Fruit fly (Drosophila melanogaster) whole organism, prepupa: ENCODE data around the gene Exo84.

ENCODE experiments used
- Blimp-1 ChIP-seq: fragments of 200-800 bp; sonication (Bioruptor generic); optimal IDR thresholded peaks from 3 replicates; lab custom pipeline; 2017; ENCODE audit warnings: missing biosample characterization, missing genetic modification characterization, mild to moderate bottlenecking, moderate library complexity, missing genetic modification reagents
- CG10631 ChIP-seq: fragments of 200-800 bp; sonication (Bioruptor generic); optimal IDR thresholded peaks from 2 replicates; lab custom pipeline; 2016; ENCODE audit warnings: missing biosample characterization, missing genetic modification characterization
- CG10669 ChIP-seq: fragments of 200-800 bp; sonication (Bioruptor generic); optimal IDR thresholded peaks from 3 replicates; lab custom pipeline; 2018; ENCODE audit warnings: missing biosample characterization, mild to moderate bottlenecking, missing genetic modification characterization, moderate library complexity
- CG11762 ChIP-seq: fragments of 200-800 bp; sonication (Bioruptor generic); optimal IDR thresholded peaks from 3 replicates; lab custom pipeline; 2016; ENCODE audit warnings: missing biosample characterization, missing genetic modification characterization; ENCODE audit not compliant: insufficient read depth
- CG11902 ChIP-seq: fragments of 200-800 bp; sonication (Bioruptor generic); optimal IDR thresholded peaks from 3 replicates; lab custom pipeline; 2016; ENCODE audit warnings: missing biosample characterization, missing genetic modification characterization
- CG15336 ChIP-seq: fragments of 200-800 bp; sonication (Bioruptor generic); IDR thresholded peaks from 2 replicates; pipeline ENCODE4 v1.3.6; 2022; ENCODE audit warnings: missing biosample characterization, missing genetic modification characterization
- CG1621 ChIP-seq: fragments of 200-800 bp; sonication (Bioruptor generic); optimal IDR thresholded peaks from 3 replicates; lab custom pipeline; 2018; ENCODE audit warnings: missing biosample characterization, mild to moderate bottlenecking, missing genetic modification characterization
- CG16779 ChIP-seq: fragments of 200-800 bp; sonication (Bioruptor generic); optimal IDR thresholded peaks from 3 replicates; lab custom pipeline; 2017; ENCODE audit warnings: missing biosample characterization, mild to moderate bottlenecking, missing genetic modification characterization
- CG3032 ChIP-seq: fragments of 200-800 bp; optimal IDR thresholded peaks from 2 replicates; lab custom pipeline; 2019; ENCODE audit warnings: missing biosample characterization, mild to moderate bottlenecking, missing genetic modification characterization, moderate library complexity
- CG31627 ChIP-seq: fragments of 200-800 bp; sonication (Bioruptor generic); optimal IDR thresholded peaks from 3 replicates; lab custom pipeline; 2016; ENCODE audit warnings: missing biosample characterization, missing genetic modification characterization
- CG32006 ChIP-seq: fragments of 200-800 bp; sonication (Bioruptor generic); optimal IDR thresholded peaks from 3 replicates; lab custom pipeline; 2017; ENCODE audit warnings: missing biosample characterization, mild to moderate bottlenecking, missing genetic modification characterization
- CG34406 ChIP-seq: fragments of 200-800 bp; sonication (Bioruptor generic); optimal IDR thresholded peaks from 3 replicates; lab custom pipeline; 2016; ENCODE audit warnings: missing biosample characterization, missing genetic modification characterization
- CG3919 ChIP-seq: fragments of 200-800 bp; sonication (Bioruptor generic); optimal IDR thresholded peaks from 3 replicates; lab custom pipeline; 2016; ENCODE audit warnings: missing biosample characterization, missing genetic modification characterization
- CG4318 ChIP-seq: fragments of 200-800 bp; sonication (Bioruptor generic); optimal IDR thresholded peaks from 3 replicates; lab custom pipeline; 2017; ENCODE audit warnings: missing biosample characterization, mild to moderate bottlenecking, missing genetic modification characterization
- CG6163 ChIP-seq: fragments of 200-800 bp; sonication (Bioruptor generic); IDR thresholded peaks from 3 replicates; pipeline ENCODE4 v1.3.6; 2022; ENCODE audit warnings: missing biosample characterization, missing genetic modification characterization
- CG6276 ChIP-seq: fragments of 200-800 bp; sonication (Bioruptor generic); optimal IDR thresholded peaks from 2 replicates; lab custom pipeline; 2017; ENCODE audit warnings: missing biosample characterization, mild to moderate bottlenecking, missing genetic modification characterization
- CG6792 ChIP-seq: fragments of 200-800 bp; sonication (Bioruptor generic); optimal IDR thresholded peaks from 3 replicates; lab custom pipeline; 2016; ENCODE audit warnings: missing biosample characterization, missing genetic modification characterization
- CG6808 ChIP-seq: fragments of 200-800 bp; sonication (Bioruptor generic); optimal IDR thresholded peaks from 3 replicates; lab custom pipeline; 2017; ENCODE audit warnings: missing biosample characterization, missing genetic modification characterization, mild to moderate bottlenecking, moderate library complexity, missing genetic modification reagents
- CG7368 ChIP-seq: fragments of 200-800 bp; sonication (Bioruptor generic); optimal IDR thresholded peaks from 3 replicates; lab custom pipeline; 2016; ENCODE audit warnings: missing biosample characterization, missing genetic modification characterization
- CG8119 ChIP-seq: fragments of 200-800 bp; sonication (Bioruptor generic); IDR thresholded peaks from 3 replicates; pipeline ENCODE4 v1.3.6; 2022; ENCODE audit warnings: missing biosample characterization, missing genetic modification characterization
- CG8319 ChIP-seq: fragments of 200-800 bp; sonication (Bioruptor generic); optimal IDR thresholded peaks from 3 replicates; lab custom pipeline; 2016; ENCODE audit warnings: missing biosample characterization, missing genetic modification characterization
- CG8632 ChIP-seq: fragments of 200-800 bp; sonication (Bioruptor generic); optimal IDR thresholded peaks from 3 replicates; lab custom pipeline; 2016; ENCODE audit warnings: missing biosample characterization, missing genetic modification characterization
- CG9139 ChIP-seq: fragments of 200-800 bp; sonication (Bioruptor generic); optimal IDR thresholded peaks from 3 replicates; lab custom pipeline; 2017; ENCODE audit warnings: missing biosample characterization, mild to moderate bottlenecking, missing genetic modification characterization
- Eip78C ChIP-seq: fragments of 200-800 bp; sonication (Bioruptor generic); peaks from one replicate; lab custom pipeline; 2016; ENCODE audit warnings: missing biosample characterization, missing genetic modification characterization
- Eip93F ChIP-seq: fragments of 200-800 bp; sonication (Bioruptor generic); optimal IDR thresholded peaks from 2 replicates; lab custom pipeline; 2016; ENCODE audit warnings: missing biosample characterization, mild to moderate bottlenecking, missing genetic modification characterization
- Ets21C ChIP-seq: fragments of 200-800 bp; sonication (Bioruptor generic); optimal IDR thresholded peaks from 3 replicates; lab custom pipeline; 2016; ENCODE audit warnings: missing biosample characterization, missing genetic modification characterization
- Ets96B ChIP-seq: fragments of 200-800 bp; optimal IDR thresholded peaks from 2 replicates; lab custom pipeline; 2019; ENCODE audit warnings: missing biosample characterization, mild to moderate bottlenecking, missing genetic modification characterization, moderate library complexity
- Gug ChIP-seq: fragments of 200-800 bp; sonication (Bioruptor generic); IDR thresholded peaks from 2 replicates; pipeline ENCODE4 v1.3.6; 2022; ENCODE audit warnings: missing biosample characterization, missing genetic modification characterization
- Hr38 ChIP-seq: sonication (Bioruptor generic); optimal IDR thresholded peaks from 2 replicates; lab custom pipeline; 2016; ENCODE audit warnings: missing biosample characterization, missing genetic modification characterization
- Hr39 ChIP-seq: fragments of 200-800 bp; sonication (Bioruptor generic); optimal IDR thresholded peaks from 2 replicates; lab custom pipeline; 2016; ENCODE audit warnings: missing biosample characterization, missing genetic modification characterization
- Hr4 ChIP-seq: fragments of 200-800 bp; sonication (Bioruptor generic); optimal IDR thresholded peaks from 3 replicates; lab custom pipeline; 2016; ENCODE audit warnings: missing biosample characterization, missing genetic modification characterization
- Lpt ChIP-seq: fragments of 200-800 bp; sonication (Bioruptor generic); optimal IDR thresholded peaks from 3 replicates; lab custom pipeline; 2016; ENCODE audit warnings: missing biosample characterization, missing genetic modification characterization
- Smox ChIP-seq: fragments of 200-800 bp; sonication (Bioruptor generic); optimal IDR thresholded peaks from 3 replicates; lab custom pipeline; 2016; ENCODE audit warnings: missing biosample characterization, missing genetic modification characterization
- Sox102F ChIP-seq: fragments of 200-800 bp; sonication (Bioruptor generic); optimal IDR thresholded peaks from 2 replicates; lab custom pipeline; 2016; ENCODE audit warnings: missing biosample characterization, mild to moderate bottlenecking, missing genetic modification characterization
- Sox14 ChIP-seq: fragments of 200-800 bp; sonication (Bioruptor generic); optimal IDR thresholded peaks from 3 replicates; lab custom pipeline; 2016; ENCODE audit warnings: missing biosample characterization, missing genetic modification characterization
- cyc ChIP-seq: fragments of 200-800 bp; sonication (Bioruptor generic); optimal IDR thresholded peaks from 3 replicates; lab custom pipeline; 2016; ENCODE audit warnings: missing biosample characterization, missing genetic modification characterization
- dac ChIP-seq: fragments of 200-800 bp; sonication (Bioruptor generic); optimal IDR thresholded peaks from 2 replicates; lab custom pipeline; 2017; ENCODE audit warnings: missing biosample characterization, mild to moderate bottlenecking, missing genetic modification characterization
- dsx ChIP-seq: fragments of 200-800 bp; optimal IDR thresholded peaks from 3 replicates; lab custom pipeline; 2019; ENCODE audit warnings: missing biosample characterization, mild to moderate bottlenecking, missing genetic modification characterization, moderate library complexity; ENCODE audit not compliant: poor library complexity, severe bottlenecking
- eg ChIP-seq: fragments of 200-800 bp; sonication (Bioruptor generic); IDR thresholded peaks from 3 replicates; pipeline ENCODE4 v1.3.6; 2022; ENCODE audit warnings: missing biosample characterization, missing genetic modification characterization
- esn ChIP-seq: fragments of 200-800 bp; sonication (Bioruptor generic); optimal IDR thresholded peaks from 2 replicates; lab custom pipeline; 2016; ENCODE audit warnings: missing biosample characterization, mild to moderate bottlenecking, missing genetic modification characterization, moderate library complexity
- fd59A ChIP-seq: fragments of 200-800 bp; sonication (Bioruptor generic); optimal IDR thresholded peaks from 2 replicates; lab custom pipeline; 2017; ENCODE audit warnings: missing biosample characterization, mild to moderate bottlenecking, missing genetic modification characterization, missing genetic modification reagents
- lz ChIP-seq: fragments of 200-800 bp; sonication (Bioruptor generic); optimal IDR thresholded peaks from 3 replicates; lab custom pipeline; 2016; ENCODE audit warnings: missing biosample characterization, missing genetic modification characterization
- net ChIP-seq: fragments of 200-800 bp; sonication (Bioruptor generic); optimal IDR thresholded peaks from 3 replicates; lab custom pipeline; 2016; ENCODE audit warnings: missing biosample characterization, missing genetic modification characterization
- pdm3 ChIP-seq: fragments of 200-800 bp; sonication (Bioruptor generic); optimal IDR thresholded peaks from 3 replicates; lab custom pipeline; 2016; ENCODE audit warnings: missing biosample characterization, missing genetic modification characterization
- salr ChIP-seq, 2 experiments: fragments of 200-800 bp; sonication (Bioruptor generic); optimal IDR thresholded peaks; 3 replicates each; lab custom pipeline; 2016 to 2018; ENCODE audit warnings: missing biosample characterization in 2 of 2, missing genetic modification characterization in 2 of 2, mild to moderate bottlenecking in 1 of 2
- spab ChIP-seq: fragments of 200-800 bp; sonication (Bioruptor generic); optimal IDR thresholded peaks from 2 replicates; lab custom pipeline; 2017; ENCODE audit warnings: missing biosample characterization, mild to moderate bottlenecking, missing genetic modification characterization, missing genetic modification reagents
- ss ChIP-seq, 2 experiments: fragments of 200-800 bp; sonication (Bioruptor generic); optimal IDR thresholded peaks; 2 replicates in 1 of 2; 3 replicates in 1 of 2; lab custom pipeline; 2017 to 2018; ENCODE audit warnings: mild to moderate bottlenecking in 2 of 2, missing biosample characterization in 2 of 2, missing genetic modification characterization in 2 of 2, moderate library complexity in 1 of 2
- topi ChIP-seq: fragments of 200-800 bp; sonication (Bioruptor generic); optimal IDR thresholded peaks from 3 replicates; lab custom pipeline; 2016; ENCODE audit warnings: missing biosample characterization, missing genetic modification characterization
- vri ChIP-seq: fragments of 200-800 bp; sonication (Bioruptor generic); optimal IDR thresholded peaks from 3 replicates; lab custom pipeline; 2016; ENCODE audit warnings: missing biosample characterization, mild to moderate bottlenecking, missing genetic modification characterization

Exo84 gene

dm6 chr3R:26075252-26075651 is 23.2 kb upstream of the Exo84 start (continued):
- TF ChIP-seq Hr4: no peak
- no peak for TF ChIP-seq CG11902 (GFP tag; lab: Kevin White, UChicago)
- TF ChIP-seq Lpt (GFP tag; lab: Kevin White, UChicago): no peak
- TF ChIP-seq CG34406 (GFP tag; lab: Kevin White, UChicago): no peak
- 0 out of 2 replicates have a peak, but pooled peaks have one; percentile 8 for TF ChIP-seq CG15336 (GFP tag; lab: Robert Waterston, UW)
- TF ChIP-seq CG1621 (tag; lab: Kevin White, UChicago): no peak
- no peak for TF ChIP-seq lz (GFP tag; lab: Kevin White, UChicago)

dm6 chr3R:26072477-26072876 is 20.4 kb upstream of the Exo84 start:
- TF ChIP-seq CG16779 (tag; lab: Kevin White, UChicago) (peak; percentile 51), vri (GFP tag; lab: Kevin White, UChicago) (peak; percentile 59), dac (GFP tag; lab: Kevin White, UChicago) (peak; percentile 70), CG1621 (tag; lab: Kevin White, UChicago) (peak; percentile 74), esn (GFP tag; lab: Kevin White, UChicago) (peak; percentile 81), CG34406 (GFP tag; lab: Kevin White, UChicago) (peak; percentile 70), topi (GFP tag; lab: Kevin White, UChicago) (peak; percentile 82), CG31627 (GFP tag; lab: Kevin White, UChicago) (peak; percentile 66), net (GFP tag; lab: Kevin White, UChicago) (peak; percentile 70), CG8319 (GFP tag; lab: Kevin White, UChicago) (peak; percentile 63), Ets21C (peak; percentile 59), Gug (GFP tag; lab: Robert Waterston, UW) (peak; percentile 76), Eip78C (GFP tag; lab: Kevin White, UChicago) (peak; percentile 94), CG9139 (GFP tag; lab: Kevin White, UChicago) (peak; percentile 56), CG10631 (GFP tag; lab: Kevin White, UChicago) (peak; percentile 76), Hr39 (GFP tag; lab: Kevin White, UChicago) (peak; percentile 70), Blimp-1 (GFP tag; lab: Kevin White, UChicago) (peak; percentile 31), ss (GFP tag; optimal IDR thresholded peaks at IDR 0.05; lab: Kevin White, UChicago) (peak; percentile 64 to 74), CG6808 (GFP tag; lab: Kevin White, UChicago) (peak; percentile 69), salr (GFP tag; optimal IDR thresholded peaks at IDR 0.05; lab: Kevin White, UChicago) (peak; percentile 20 to 72), Eip93F (no peak), CG7368 (GFP tag; lab: Kevin White, UChicago) (peak; percentile 66), pdm3 (GFP tag; lab: Kevin White, UChicago) (peak; percentile 78), CG4318 (peak; percentile 59), CG15336 (GFP tag; lab: Robert Waterston, UW) (peak; percentile 88), spab (GFP tag; lab: Kevin White, UChicago) (peak; percentile 71), Sox14 (GFP tag; lab: Kevin White, UChicago) (peak; percentile 82), CG10669 (GFP tag; lab: Kevin White, UChicago) (peak; percentile 75), CG8632 (GFP tag; lab: Kevin White, UChicago) (peak; percentile 76), CG3919 (peak; percentile 85), CG3032 (tag; lab: Kevin White, UChicago) (peak; percentile 76), Hr4 (peak; percentile 78), CG6792 (peak; percentile 86), CG32006 (GFP tag; lab: Kevin White, UChicago) (peak; percentile 85), Ets96B (tag; lab: Kevin White, UChicago) (peak; percentile 77), Hr38 (GFP tag; lab: Kevin White, UChicago) (no peak), CG8119 (GFP tag; lab: Robert Waterston, UW) (peak; percentile 88), Sox102F (GFP tag; lab: Kevin White, UChicago) (peak; percentile 75), Smox (GFP tag; lab: Kevin White, UChicago) (peak; percentile 73), fd59A (GFP tag; lab: Kevin White, UChicago) (peak; percentile 69), dsx (GFP tag; lab: Kevin White, UChicago) (peak; percentile 64), cyc (peak; percentile 76), CG11902 (GFP tag; lab: Kevin White, UChicago) (peak; percentile 63), CG6163 (GFP tag; lab: Robert Waterston, UW) (peak; percentile 93), eg (peak; percentile 90), CG6276 (GFP tag; lab: Kevin White, UChicago) (peak; percentile 70), CG11762 (peak; percentile 65)
